Fruit fly (Drosophila melanogaster) whole organism, embryonic: ENCODE measurements around the gene LIMK1.

Experiments
- Antp ChIP-seq: fragments of 200-800 bp; sonication (Bioruptor generic); optimal IDR thresholded peaks from 3 replicates; lab custom pipeline; 2016; ENCODE audit warnings: missing biosample characterization, missing genetic modification characterization
- Atf-2 ChIP-seq: fragments of 200-800 bp; sonication (Bioruptor generic); optimal IDR thresholded peaks from 2 replicates; lab custom pipeline; 2016; ENCODE audit warnings: missing biosample characterization, missing genetic modification characterization
- Blimp-1 ChIP-seq: fragments of 200-800 bp; sonication (Bioruptor generic); optimal IDR thresholded peaks from 3 replicates; lab custom pipeline; 2018; ENCODE audit warnings: missing biosample characterization, missing genetic modification characterization, mild to moderate bottlenecking, moderate library complexity, missing genetic modification reagents
- CG10654 ChIP-seq: fragments of 200-800 bp; sonication (Bioruptor generic); optimal IDR thresholded peaks from 2 replicates; lab custom pipeline; 2016; ENCODE audit warnings: missing biosample characterization, missing genetic modification characterization
- CG11504 ChIP-seq: fragments of 200-800 bp; sonication (Bioruptor generic); optimal IDR thresholded peaks from 3 replicates; lab custom pipeline; 2019; ENCODE audit warnings: missing biosample characterization, mild to moderate bottlenecking, missing genetic modification characterization, moderate library complexity
- CG11695 ChIP-seq: fragments of 200-800 bp; sonication (Bioruptor generic); IDR thresholded peaks from 3 replicates; pipeline ENCODE4 v1.3.6; 2022; ENCODE audit warnings: missing biosample characterization, missing genetic modification characterization
- CG12236 ChIP-seq: fragments of 200-800 bp; sonication (Bioruptor generic); optimal IDR thresholded peaks from 2 replicates; lab custom pipeline; 2016; ENCODE audit warnings: missing biosample characterization, missing genetic modification characterization
- CG14710 ChIP-seq: fragments of 200-800 bp; sonication (Bioruptor generic); optimal IDR thresholded peaks from 3 replicates; lab custom pipeline; 2019; ENCODE audit warnings: missing biosample characterization, mild to moderate bottlenecking, missing genetic modification characterization, moderate library complexity
- CG14860 ChIP-seq: fragments of 200-800 bp; sonication (Bioruptor generic); IDR thresholded peaks from 3 replicates; pipeline ENCODE4 v1.3.6; 2022; ENCODE audit warnings: missing biosample characterization, missing genetic modification characterization; ENCODE audit not compliant: partially characterized antibody
- CG15269 ChIP-seq: fragments of 200-800 bp; sonication (Bioruptor generic); optimal IDR thresholded peaks from 2 replicates; lab custom pipeline; 2018; ENCODE audit warnings: missing biosample characterization, mild to moderate bottlenecking, missing genetic modification characterization, moderate library complexity
- CG18599 ChIP-seq: fragments of 200-800 bp; sonication (Bioruptor generic); optimal IDR thresholded peaks from 3 replicates; lab custom pipeline; 2017; ENCODE audit warnings: missing biosample characterization, missing genetic modification characterization, mild to moderate bottlenecking, moderate library complexity, missing genetic modification reagents
- CG3065 ChIP-seq: fragments of 200-800 bp; sonication (Bioruptor generic); optimal IDR thresholded peaks from 2 replicates; lab custom pipeline; 2016; ENCODE audit warnings: missing biosample characterization, missing genetic modification characterization
- CG31365 ChIP-seq: fragments of 200-800 bp; sonication (Bioruptor generic); optimal IDR thresholded peaks from 2 replicates; lab custom pipeline; 2018; ENCODE audit warnings: missing biosample characterization, mild to moderate bottlenecking, missing genetic modification characterization
- CG3838 ChIP-seq: fragments of 200-800 bp; sonication (Bioruptor generic); optimal IDR thresholded peaks from 3 replicates; lab custom pipeline; 2016; ENCODE audit warnings: missing biosample characterization, missing genetic modification characterization
- CG3995 ChIP-seq: fragments of 200-800 bp; sonication (Bioruptor generic); optimal IDR thresholded peaks from 3 replicates; lab custom pipeline; 2016; ENCODE audit warnings: missing biosample characterization, missing genetic modification characterization
- CG4328 ChIP-seq: fragments of 200-800 bp; sonication (Bioruptor generic); optimal IDR thresholded peaks from 3 replicates; lab custom pipeline; 2017; ENCODE audit warnings: missing biosample characterization, missing genetic modification reagents, missing genetic modification characterization
- CG6791 ChIP-seq: fragments of 200-800 bp; sonication (Bioruptor generic); IDR thresholded peaks from 3 replicates; pipeline ENCODE4 v1.3.6; 2022; ENCODE audit warnings: missing biosample characterization, missing genetic modification characterization; ENCODE audit not compliant: partially characterized antibody
- CG7556 ChIP-seq: fragments of 200-800 bp; sonication (Bioruptor generic); optimal IDR thresholded peaks from 2 replicates; lab custom pipeline; 2017; ENCODE audit warnings: missing biosample characterization, mild to moderate bottlenecking, missing genetic modification characterization
- CG8478 ChIP-seq: fragments of >200 bp; optimal IDR thresholded peaks from 2 replicates; lab custom pipeline; 2018
- CG9932 ChIP-seq: fragments of 200-800 bp; sonication (Bioruptor generic); IDR thresholded peaks from 2 replicates; pipeline ENCODE4 v1.3.6; 2022; ENCODE audit warnings: missing biosample characterization, missing genetic modification characterization
- Camta ChIP-seq: fragments of 200-800 bp; sonication (Bioruptor generic); optimal IDR thresholded peaks from 2 replicates; lab custom pipeline; 2016; ENCODE audit warnings: missing biosample characterization, missing genetic modification characterization
- D ChIP-seq, 2 experiments: fragments of 200-800 bp in 1 of 2; fragments of >200 bp in 1 of 2; sonication (Bioruptor generic) in 1 of 2; optimal IDR thresholded peaks; 2 replicates in 1 of 2; 3 replicates in 1 of 2; lab custom pipeline; 2017; ENCODE audit warnings: mild to moderate bottlenecking in 1 of 2, missing biosample characterization in 1 of 2, missing genetic modification characterization in 1 of 2, missing genetic modification reagents in 1 of 2
- Dfd ChIP-seq, 2 experiments: fragments of >200 bp; optimal IDR thresholded peaks; 2 replicates each; lab custom pipeline; 2017; ENCODE audit warnings: missing biosample characterization in 2 of 2, missing genetic modification characterization in 2 of 2
- Dip2 ChIP-seq: fragments of 200-800 bp; sonication (Bioruptor generic); IDR thresholded peaks from 2 replicates; pipeline ENCODE4 v1.3.6; 2022; ENCODE audit warnings: missing biosample characterization, missing genetic modification characterization
- E2f2 ChIP-seq: fragments of 200-800 bp; sonication (Bioruptor generic); IDR thresholded peaks from 2 replicates; pipeline ENCODE4 v1.3.6; 2022; ENCODE audit warnings: missing biosample characterization, missing genetic modification characterization
- Fer2 ChIP-seq: fragments of 200-800 bp; sonication (Bioruptor generic); optimal IDR thresholded peaks from 2 replicates; lab custom pipeline; 2018; ENCODE audit warnings: missing biosample characterization, mild to moderate bottlenecking, missing genetic modification characterization, moderate library complexity
- Lhr ChIP-seq: fragments of 200-800 bp; sonication (Bioruptor generic); optimal IDR thresholded peaks from 3 replicates; lab custom pipeline; 2017; ENCODE audit warnings: mild to moderate bottlenecking, missing biosample characterization, missing genetic modification reagents, missing genetic modification characterization
- Lim3 ChIP-seq: fragments of 200-800 bp; sonication (Bioruptor generic); IDR thresholded peaks from 2 replicates; pipeline ENCODE4 v1.3.6; 2022; ENCODE audit warnings: missing biosample characterization, missing genetic modification characterization
- NC2α ChIP-seq: fragments of 200-800 bp; sonication (Bioruptor generic); optimal IDR thresholded peaks from 2 replicates; lab custom pipeline; 2016; ENCODE audit warnings: missing biosample characterization, missing genetic modification characterization
- Sin3A ChIP-seq: fragments of >200 bp; optimal IDR thresholded peaks from 2 replicates; lab custom pipeline; 2018
- Six4 ChIP-seq: fragments of 200-800 bp; sonication (Bioruptor generic); optimal IDR thresholded peaks from 2 replicates; lab custom pipeline; 2016; ENCODE audit warnings: missing biosample characterization, missing genetic modification characterization
- Sox100B ChIP-seq: fragments of 200-800 bp; sonication (Bioruptor generic); optimal IDR thresholded peaks from 3 replicates; lab custom pipeline; 2018; ENCODE audit warnings: missing biosample characterization, mild to moderate bottlenecking, missing genetic modification characterization
- Xbp1 ChIP-seq: fragments of 200-800 bp; sonication (Bioruptor generic); optimal IDR thresholded peaks from 3 replicates; lab custom pipeline; 2016; ENCODE audit warnings: missing biosample characterization, mild to moderate bottlenecking, missing genetic modification characterization
- ac ChIP-seq: fragments of 200-800 bp; sonication (Bioruptor generic); optimal IDR thresholded peaks from 3 replicates; lab custom pipeline; 2017; ENCODE audit warnings: missing biosample characterization, mild to moderate bottlenecking, missing genetic modification characterization
- chif ChIP-seq, 2 experiments: fragments of 200-800 bp; sonication (Bioruptor generic); optimal IDR thresholded peaks; 3 replicates each; lab custom pipeline; 2016; ENCODE audit warnings: missing biosample characterization in 2 of 2, missing genetic modification characterization in 2 of 2
- dysf ChIP-seq: fragments of 200-800 bp; sonication (Bioruptor generic); IDR thresholded peaks from 3 replicates; pipeline ENCODE4 v1.3.6; 2022; ENCODE audit warnings: missing biosample characterization, missing genetic modification characterization
- ewg ChIP-seq: fragments of 200-800 bp; sonication (Bioruptor generic); optimal IDR thresholded peaks from 3 replicates; lab custom pipeline; 2017; ENCODE audit warnings: mild to moderate bottlenecking, missing biosample characterization, missing genetic modification reagents, missing genetic modification characterization
- exex ChIP-seq: fragments of 200-800 bp; sonication (Bioruptor generic); optimal IDR thresholded peaks from 4 replicates; lab custom pipeline; 2018; ENCODE audit warnings: missing biosample characterization, mild to moderate bottlenecking, missing genetic modification characterization, moderate library complexity
- ftz-f1 ChIP-seq: fragments of 200-800 bp; sonication (Bioruptor generic); optimal IDR thresholded peaks from 2 replicates; lab custom pipeline; 2016; ENCODE audit warnings: missing biosample characterization, missing genetic modification characterization
- fu2 ChIP-seq: fragments of 200-800 bp; sonication (Bioruptor generic); optimal IDR thresholded peaks from 2 replicates; lab custom pipeline; 2016; ENCODE audit warnings: missing biosample characterization, missing genetic modification characterization
- gsb-n ChIP-seq: fragments of 200-800 bp; sonication (Bioruptor generic); optimal IDR thresholded peaks from 3 replicates; lab custom pipeline; 2018; ENCODE audit warnings: missing biosample characterization, mild to moderate bottlenecking, missing genetic modification characterization
- hkb ChIP-seq, 2 experiments: fragments of 200-800 bp in 1 of 2; fragments of >200 bp in 1 of 2; sonication (Bioruptor generic) in 1 of 2; IDR thresholded peaks in 1 of 2; optimal IDR thresholded peaks in 1 of 2; 2 replicates each; pipeline versions ENCODE4 v1.3.6 to Lab custom; 2017 to 2022; ENCODE audit warnings: missing biosample characterization in 1 of 2, missing genetic modification characterization in 1 of 2
- insv ChIP-seq, 2 experiments: fragments of 200-800 bp; sonication (Bioruptor generic); optimal IDR thresholded peaks; 3 replicates each; lab custom pipeline; 2016 to 2018; ENCODE audit warnings: missing biosample characterization in 2 of 2, missing genetic modification characterization in 2 of 2
- maf-S ChIP-seq: fragments of 200-800 bp; sonication (Bioruptor generic); optimal IDR thresholded peaks from 2 replicates; lab custom pipeline; 2016; ENCODE audit warnings: missing biosample characterization, missing genetic modification characterization
- nmo ChIP-seq: fragments of 200-800 bp; sonication (Bioruptor generic); optimal IDR thresholded peaks from 2 replicates; lab custom pipeline; 2018; ENCODE audit warnings: missing biosample characterization, mild to moderate bottlenecking, missing genetic modification characterization, moderate library complexity
- pfk ChIP-seq: fragments of 200-800 bp; sonication (Bioruptor generic); optimal IDR thresholded peaks from 2 replicates; lab custom pipeline; 2018; ENCODE audit warnings: missing biosample characterization, mild to moderate bottlenecking, missing genetic modification characterization, moderate library complexity
- unc-4 ChIP-seq: fragments of 200-800 bp; sonication (Bioruptor generic); IDR thresholded peaks from 2 replicates; pipeline ENCODE4 v1.3.6; 2022; ENCODE audit warnings: missing biosample characterization, missing genetic modification characterization; ENCODE audit not compliant: partially characterized antibody
- vfl ChIP-seq: fragments of 200-800 bp; sonication (Bioruptor generic); optimal IDR thresholded peaks from 2 replicates; lab custom pipeline; 2016; ENCODE audit warnings: missing biosample characterization, missing genetic modification characterization
- yki ChIP-seq: fragments of >200 bp; optimal IDR thresholded peaks from 3 replicates; lab custom pipeline; 2018

LIMK1 gene

DNA sequence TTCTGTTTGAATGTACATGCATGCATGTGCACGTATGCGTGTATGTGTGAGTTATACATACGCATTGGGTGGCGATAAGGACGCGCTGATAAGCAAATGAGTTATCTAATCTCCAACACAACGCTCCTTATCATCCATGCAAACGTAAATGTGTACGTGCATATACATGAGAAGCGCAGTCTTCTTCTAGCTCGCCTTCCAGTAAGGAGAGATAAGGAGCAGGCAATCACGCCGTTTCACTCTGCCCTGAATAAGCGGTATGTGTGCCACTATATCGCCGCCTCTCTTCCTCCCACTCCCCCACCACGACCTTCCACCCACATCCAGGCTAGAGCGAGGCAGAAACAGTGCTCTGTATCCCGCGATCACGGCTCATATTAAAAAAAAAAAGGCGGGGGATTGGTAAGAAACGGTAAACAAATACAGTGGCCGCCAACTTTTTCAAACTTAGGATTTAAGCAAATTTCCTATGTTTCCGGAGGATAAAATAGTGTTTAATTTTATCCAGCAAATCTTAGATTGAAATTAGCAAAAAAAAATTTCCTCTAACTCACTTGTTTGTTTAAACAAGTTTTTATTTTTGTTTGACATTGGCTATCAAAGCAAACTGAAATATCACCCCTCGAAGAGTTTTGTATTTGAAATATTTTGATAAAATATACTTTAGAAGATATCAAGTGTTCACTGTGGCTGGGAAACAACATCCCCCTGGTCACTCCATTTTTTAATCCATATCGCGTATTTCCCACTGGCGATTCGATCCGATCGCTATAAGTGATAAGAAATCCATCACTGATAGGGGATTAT is 11.3 kb downstream of the LIMK1 start (continued):
- TF ChIP-seq Xbp1 (no peak), CG9932 (0 out of 2 replicates have a peak, but pooled peaks have one; percentile 5), pfk (GFP tag; lab: Kevin White, UChicago) (no peak), gsb-n (tag; lab: Kevin White, UChicago) (no peak), Blimp-1 (GFP tag; lab: Kevin White, UChicago) (no peak), CG3995 (peak; percentile 60), Lim3 (GFP tag; lab: Robert Waterston, UW) (no peak), CG4328 (no peak), dysf (GFP tag; lab: Robert Waterston, UW) (no peak), CG11504 (tag; lab: Kevin White, UChicago) (peak; percentile 24), CG3838 (GFP tag; lab: Kevin White, UChicago) (no peak), ftz-f1 (GFP tag; lab: Kevin White, UChicago) (peak; percentile 14), yki (lab: Kevin White, UChicago) (no peak), CG3065 (GFP tag; lab: Kevin White, UChicago) (no peak), CG31365 (tag; lab: Kevin White, UChicago) (no peak), Antp (GFP tag; lab: Kevin White, UChicago) (no peak), Dip2 (GFP tag; lab: Robert Waterston, UW) (no peak), Atf-2 (no peak), CG11695 (GFP tag; lab: Robert Waterston, UW) (no peak), insv (GFP tag; optimal IDR thresholded peaks at IDR 0.05; lab: Kevin White, UChicago) (no peak), exex (tag; lab: Kevin White, UChicago) (peak; percentile 50), NC2α (GFP tag; lab: Kevin White, UChicago) (no peak), chif (GFP tag; optimal IDR thresholded peaks at IDR 0.05; lab: Kevin White, UChicago) (no peak), CG18599 (GFP tag; lab: Kevin White, UChicago) (no peak), CG8478 (no peak), nmo (GFP tag; lab: Kevin White, UChicago) (no peak), Sox100B (no peak), vfl (GFP tag; lab: Kevin White, UChicago) (no peak), CG15269 (tag; lab: Kevin White, UChicago) (no peak), unc-4 (no peak), Six4 (GFP tag; lab: Kevin White, UChicago) (no peak), Lhr (GFP tag; lab: Kevin White, UChicago) (no peak), CG14860 (GFP tag; lab: Robert Waterston, UW) (no peak), CG12236 (GFP tag; lab: Kevin White, UChicago) (no peak), maf-S (GFP tag; lab: Kevin White, UChicago) (no peak), E2f2 (GFP tag; lab: Robert Waterston, UW) (no peak), CG14710 (no peak), CG6791 (GFP tag; lab: Robert Waterston, UW) (no peak), fu2 (GFP tag; lab: Kevin White, UChicago) (no peak), CG10654 (GFP tag; lab: Kevin White, UChicago) (no peak), Fer2 (no peak), Sin3A (lab: Kevin White, UChicago) (no peak), hkb (optimal IDR thresholded peaks at IDR 0.05; lab: Kevin White, UChicago) (no peak), hkb (GFP tag; IDR thresholded peaks at IDR 0.05; lab: Robert Waterston, UW) (no peak), ac (GFP tag; lab: Kevin White, UChicago) (no peak), D (optimal IDR thresholded peaks at IDR 0.05; lab: Kevin White, UChicago) (no peak), D (GFP tag; optimal IDR thresholded peaks at IDR 0.05; lab: Kevin White, UChicago) (no peak), CG7556 (GFP tag; lab: Kevin White, UChicago) (no peak), Camta (no peak), Dfd (GFP tag; optimal IDR thresholded peaks at IDR 0.05; lab: Kevin White, UChicago) (no peak), ewg (GFP tag; lab: Kevin White, UChicago) (no peak)
